Fruit fly (Drosophila melanogaster) whole organism, wandering third instar larva: ENCODE data around the gene CG9609.
A peak's percentile ranks its signal among the peaks of the same experiment; 100 is the strongest.

Experiments
- Abd-B ChIP-seq: fragments of >200 bp; optimal IDR thresholded peaks from 2 replicates; lab custom pipeline; 2017; ENCODE audit warnings: missing biosample characterization, missing genetic modification characterization
- CG9705 ChIP-seq: fragments of 200-800 bp; sonication (Bioruptor generic); optimal IDR thresholded peaks from 2 replicates; lab custom pipeline; 2018; ENCODE audit warnings: missing biosample characterization, mild to moderate bottlenecking, missing genetic modification characterization
- CrebA ChIP-seq: fragments of 200-800 bp; sonication (Bioruptor generic); optimal IDR thresholded peaks from 2 replicates; lab custom pipeline; 2016; ENCODE audit warnings: missing biosample characterization, mild to moderate bottlenecking, missing genetic modification characterization, borderline replicate concordance
- Dfd ChIP-seq: fragments of >200 bp; optimal IDR thresholded peaks from 2 replicates; lab custom pipeline; 2017; ENCODE audit warnings: missing biosample characterization, missing genetic modification characterization
- Dif ChIP-seq: fragments of 200-275, 200-300 bp; sonication (Bioruptor generic); optimal IDR thresholded peaks from 2 replicates; lab custom pipeline; 2018; ENCODE audit warnings: missing biosample characterization, missing genetic modification characterization; ENCODE audit not compliant: partially characterized antibody
- HLH106 ChIP-seq: fragments of 200-800 bp; optimal IDR thresholded peaks from 3 replicates; lab custom pipeline; 2019; ENCODE audit warnings: missing biosample characterization, mild to moderate bottlenecking, missing genetic modification characterization, moderate library complexity
- Hnf4 ChIP-seq: fragments of 200-800 bp; sonication (Bioruptor generic); optimal IDR thresholded peaks from 2 replicates; lab custom pipeline; 2016; ENCODE audit warnings: missing biosample characterization, mild to moderate bottlenecking, missing genetic modification characterization
- Hr83 ChIP-seq: fragments of 200-300 bp; sonication (Bioruptor generic); optimal IDR thresholded peaks from 2 replicates; lab custom pipeline; 2016; ENCODE audit warnings: missing biosample characterization, mild to moderate bottlenecking, missing genetic modification characterization, moderate library complexity; ENCODE audit not compliant: poor library complexity, severe bottlenecking
- Jra ChIP-seq: sonication (Bioruptor generic); optimal IDR thresholded peaks from 2 replicates; lab custom pipeline; 2016; ENCODE audit warnings: missing biosample characterization, missing genetic modification characterization
- Mio ChIP-seq: sonication (Bioruptor generic); optimal IDR thresholded peaks from 2 replicates; lab custom pipeline; 2016; ENCODE audit warnings: missing biosample characterization, missing genetic modification characterization
- N ChIP-seq: fragments of >200 bp; optimal IDR thresholded peaks from 2 replicates; lab custom pipeline; 2018; ENCODE audit warnings: missing biosample characterization, missing external identifiers, missing genetic modification characterization
- OdsH ChIP-seq: fragments of 200-800 bp; sonication (Bioruptor generic); optimal IDR thresholded peaks from 2 replicates; lab custom pipeline; 2016; ENCODE audit warnings: missing biosample characterization, mild to moderate bottlenecking, missing genetic modification characterization
- Rel ChIP-seq, 2 experiments: fragments of 200-800 bp; sonication (Bioruptor generic) in 1 of 2; optimal IDR thresholded peaks; 2 replicates in 1 of 2; 3 replicates in 1 of 2; lab custom pipeline; 2016 to 2019; ENCODE audit warnings: mild to moderate bottlenecking in 2 of 2, missing biosample characterization in 2 of 2, missing genetic modification characterization in 2 of 2, moderate library complexity in 1 of 2
- Vsx2 ChIP-seq: fragments of 200-300, 225-300 bp; sonication (Bioruptor generic); optimal IDR thresholded peaks from 2 replicates; lab custom pipeline; 2018; ENCODE audit warnings: missing biosample characterization, missing genetic modification characterization; ENCODE audit not compliant: partially characterized antibody
- br ChIP-seq: fragments of 200-800 bp; sonication (Bioruptor generic); optimal IDR thresholded peaks from 2 replicates; lab custom pipeline; 2016; ENCODE audit warnings: missing biosample characterization, missing genetic modification characterization
- brk ChIP-seq: fragments of 200-800 bp; sonication (Bioruptor generic); optimal IDR thresholded peaks from 2 replicates; lab custom pipeline; 2016; ENCODE audit warnings: missing biosample characterization, mild to moderate bottlenecking, missing genetic modification characterization
- dl ChIP-seq, 2 experiments: fragments of 175-275, 200-275 bp in 1 of 2; fragments of 200-275 bp in 1 of 2; sonication (Bioruptor generic); optimal IDR thresholded peaks; lab custom pipeline; 2018; ENCODE audit warnings: mild to moderate bottlenecking in 2 of 2, missing biosample characterization in 2 of 2, missing genetic modification characterization in 2 of 2, moderate library complexity in 2 of 2; ENCODE audit not compliant: partially characterized antibody in 2 of 2, insufficient read depth in 1 of 2
- dmrt93B ChIP-seq: fragments of 200-800 bp; sonication (Bioruptor generic); optimal IDR thresholded peaks from 2 replicates; lab custom pipeline; 2018; ENCODE audit warnings: missing biosample characterization, mild to moderate bottlenecking, missing genetic modification characterization
- ey ChIP-seq: fragments of 200-800 bp; sonication (Bioruptor generic); optimal IDR thresholded peaks from 2 replicates; lab custom pipeline; 2016; ENCODE audit warnings: missing biosample characterization, missing genetic modification characterization
- foxo ChIP-seq, 2 experiments: fragments of 200-800 bp; sonication (Bioruptor generic); optimal IDR thresholded peaks; 2 replicates in 1 of 2; 3 replicates in 1 of 2; lab custom pipeline; 2016 to 2017; ENCODE audit warnings: missing biosample characterization in 2 of 2, missing genetic modification characterization in 2 of 2
- fru ChIP-seq: fragments of 200-800 bp; sonication (Bioruptor generic); optimal IDR thresholded peaks from 3 replicates; lab custom pipeline; 2016; ENCODE audit warnings: missing biosample characterization, mild to moderate bottlenecking, missing genetic modification characterization
- h ChIP-seq: fragments of 200-800 bp; sonication (Bioruptor generic); optimal IDR thresholded peaks from 3 replicates; lab custom pipeline; 2016; ENCODE audit warnings: missing biosample characterization, mild to moderate bottlenecking, missing genetic modification characterization
- jim ChIP-seq: fragments of 175-275, 200-325 bp; sonication (Bioruptor generic); optimal IDR thresholded peaks from 2 replicates; lab custom pipeline; 2016; ENCODE audit warnings: missing biosample characterization, mild to moderate bottlenecking, missing genetic modification characterization
- lola ChIP-seq: fragments of >200 bp; optimal IDR thresholded peaks from 2 replicates; lab custom pipeline; 2017; ENCODE audit warnings: missing biosample characterization, missing genetic modification characterization
- pan ChIP-seq: fragments of >200 bp; optimal IDR thresholded peaks from 2 replicates; lab custom pipeline; 2017
- psq ChIP-seq: fragments of 200-800 bp; sonication (Bioruptor generic); optimal IDR thresholded peaks from 3 replicates; lab custom pipeline; 2017; ENCODE audit warnings: missing biosample characterization, mild to moderate bottlenecking, missing genetic modification characterization, moderate library complexity
- rgr ChIP-seq: fragments of 200-800 bp; sonication (Bioruptor generic); optimal IDR thresholded peaks from 3 replicates; lab custom pipeline; 2016; ENCODE audit warnings: missing biosample characterization, mild to moderate bottlenecking, missing genetic modification characterization
- sage ChIP-seq: fragments of 200-800 bp; sonication (Bioruptor generic); optimal IDR thresholded peaks from 2 replicates; lab custom pipeline; 2016; ENCODE audit warnings: missing biosample characterization, mild to moderate bottlenecking, missing genetic modification characterization
- sv ChIP-seq: fragments of 200-800 bp; sonication (Bioruptor generic); optimal IDR thresholded peaks from 3 replicates; lab custom pipeline; 2016; ENCODE audit warnings: missing biosample characterization, missing genetic modification characterization
- usp ChIP-seq: fragments of >200 bp; optimal IDR thresholded peaks from 2 replicates; lab custom pipeline; 2017; ENCODE audit warnings: missing biosample characterization, missing genetic modification characterization
- woc ChIP-seq: sonication (Bioruptor generic); optimal IDR thresholded peaks from 2 replicates; lab custom pipeline; 2016; ENCODE audit warnings: missing biosample characterization, mild to moderate bottlenecking, missing genetic modification characterization

Gene CG9609

DNA sequence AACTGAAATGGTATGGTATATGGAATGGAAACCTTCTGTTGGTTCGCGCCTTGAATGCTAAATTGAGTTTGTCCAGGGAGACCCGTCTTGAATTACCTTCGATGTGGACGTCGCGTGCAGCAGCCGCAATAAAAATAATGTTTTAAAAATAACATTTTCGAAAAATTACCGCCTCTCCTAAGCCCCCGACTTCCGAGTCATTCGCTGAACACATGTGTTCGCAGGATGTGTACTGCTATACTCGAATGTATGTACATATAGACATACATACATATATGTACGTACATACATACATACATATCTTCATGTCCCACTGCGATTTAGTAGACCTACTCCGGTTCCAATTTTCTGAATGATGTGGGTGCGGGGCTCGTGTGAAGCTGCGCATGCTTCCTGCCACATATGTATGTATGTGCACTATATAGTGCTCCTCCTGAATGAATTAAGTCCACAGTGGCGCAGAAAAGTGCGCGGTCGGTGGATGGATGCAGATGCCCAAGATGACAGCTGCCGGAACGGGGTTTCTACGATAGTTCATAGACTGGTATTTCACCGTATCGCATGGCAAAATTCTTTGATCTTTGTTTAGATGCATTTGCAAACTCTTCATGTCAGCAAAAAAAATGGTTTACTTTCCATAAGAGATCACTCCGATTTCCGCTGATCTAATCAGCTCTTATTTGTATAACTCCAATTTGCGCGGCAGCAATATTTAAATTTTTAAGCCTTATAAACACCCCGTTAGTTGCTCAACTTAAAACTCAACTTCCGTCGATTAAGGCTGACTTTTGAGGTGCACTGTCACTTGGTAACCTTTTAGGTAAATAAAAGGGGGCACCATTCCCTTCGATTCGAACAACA lies 12.4 kb downstream of the CG9609 start:
- TF ChIP-seq woc (GFP tag; lab: Kevin White, UChicago) (no peak), N (GFP tag; lab: Kevin White, UChicago) (no peak), Mio (no peak), psq (GFP tag; lab: Kevin White, UChicago) (no peak), Dfd (GFP tag; lab: Kevin White, UChicago) (no peak), Hnf4 (GFP tag; lab: Kevin White, UChicago) (no peak), dl (GFP tag; optimal IDR thresholded peaks at IDR 0.05; lab: Kevin White, UChicago; ENCODE audit: insufficient read depth in 1 of 2, partially characterized antibody in 2 of 2) (no peak)

DNA sequence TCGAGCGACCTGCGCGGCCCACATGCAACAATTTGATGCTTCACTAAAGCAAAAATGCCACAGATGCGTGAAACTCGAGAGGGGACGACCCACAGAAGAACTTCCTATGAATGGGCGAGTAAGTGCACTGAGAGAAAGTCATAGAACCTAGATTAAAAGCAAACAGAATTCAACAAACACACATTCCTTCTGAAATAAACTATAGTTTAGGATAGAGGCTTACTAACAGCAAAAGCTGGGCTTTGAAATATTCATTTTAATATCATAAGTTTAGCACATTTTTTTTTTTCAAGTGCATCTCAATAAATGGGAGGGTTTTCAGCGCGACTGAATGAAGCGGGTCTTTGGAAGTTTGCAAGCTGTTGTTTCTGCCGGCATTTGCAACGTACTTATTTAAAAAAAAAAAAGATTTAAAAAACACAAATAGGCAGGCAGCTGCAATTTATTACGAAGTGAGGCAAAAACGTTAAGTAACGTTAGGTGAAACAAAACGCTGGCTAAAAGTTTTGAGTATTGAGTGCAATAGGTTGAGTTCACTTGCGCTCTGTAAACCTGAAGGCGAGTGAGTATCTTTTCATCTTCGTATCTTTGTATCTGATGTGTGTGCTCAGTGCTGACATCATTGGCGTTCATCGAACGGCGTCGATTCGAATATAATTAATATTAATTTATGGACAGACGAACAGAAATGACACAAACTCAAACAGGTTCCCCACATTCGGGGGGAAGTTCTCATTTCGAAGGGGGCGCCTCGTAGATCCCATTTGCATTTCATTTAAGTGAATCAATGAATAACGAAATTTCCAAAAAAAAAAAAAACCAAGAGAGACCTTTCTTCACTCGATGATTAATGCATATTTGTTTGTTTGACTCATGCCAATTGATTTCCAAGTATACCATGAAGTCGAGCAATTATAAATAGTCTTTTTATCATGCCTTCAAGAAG lies 13.7 kb downstream of the CG9609 start:
- TF ChIP-seq br (GFP tag; lab: Kevin White, UChicago): peak; percentile 19
- TF ChIP-seq dmrt93B: peak; percentile 9
- peak; percentile 12 for TF ChIP-seq sv
- no peak for TF ChIP-seq brk
- peak; percentile 6 for TF ChIP-seq rgr (GFP tag; lab: Kevin White, UChicago)
- peak; percentile 32 for TF ChIP-seq ey (GFP tag; lab: Kevin White, UChicago)
- peak in 1 of 2 experiments; percentile 63 for TF ChIP-seq foxo (GFP tag; optimal IDR thresholded peaks at IDR 0.05; lab: Kevin White, UChicago)
- TF ChIP-seq HLH106 (tag; lab: Kevin White, UChicago): peak; percentile 47
- no peak for TF ChIP-seq jim (GFP tag; lab: Kevin White, UChicago)
- TF ChIP-seq h (GFP tag; lab: Kevin White, UChicago): peak; percentile 66
- TF ChIP-seq fru: peak; percentile 67
- TF ChIP-seq woc (GFP tag; lab: Kevin White, UChicago): peak; percentile 35
- TF ChIP-seq lola (GFP tag; lab: Kevin White, UChicago): no peak

DNA sequence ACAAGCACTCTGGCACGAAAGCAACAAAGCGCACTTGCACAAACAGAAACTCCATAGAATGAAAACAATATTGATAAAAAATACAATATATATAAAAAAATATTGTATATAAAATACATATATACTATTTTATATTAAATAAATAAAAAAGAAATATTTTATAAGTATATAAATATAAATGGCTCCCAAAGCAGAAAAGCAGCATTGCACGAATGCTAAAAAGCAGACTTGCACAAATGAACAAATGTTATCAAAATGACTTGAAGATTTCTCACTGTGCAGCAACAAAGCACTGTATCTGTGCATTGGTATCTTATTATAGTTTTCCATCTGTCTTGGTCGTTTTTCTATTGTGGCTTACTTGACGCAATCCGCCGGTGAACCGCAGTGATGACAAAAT lies 18.0 kb downstream of the CG9609 start:
- TF ChIP-seq Abd-B (GFP tag; lab: Kevin White, UChicago): no peak
- no peak for TF ChIP-seq dmrt93B
- TF ChIP-seq Hr83: no peak
- no peak for TF ChIP-seq sv
- TF ChIP-seq sage: no peak
- no peak for TF ChIP-seq CG9705 (GFP tag; lab: Kevin White, UChicago)
- TF ChIP-seq psq (GFP tag; lab: Kevin White, UChicago): no peak
- TF ChIP-seq OdsH: no peak
- no peak for TF ChIP-seq Dif (GFP tag; lab: Kevin White, UChicago)
- no peak for TF ChIP-seq dl (GFP tag; optimal IDR thresholded peaks at IDR 0.05; lab: Kevin White, UChicago; ENCODE audit: insufficient read depth in 1 of 2, partially characterized antibody in 2 of 2)
- no peak for TF ChIP-seq pan (lab: Kevin White, UChicago)
- no peak for TF ChIP-seq Jra (GFP tag; lab: Kevin White, UChicago)

DNA sequence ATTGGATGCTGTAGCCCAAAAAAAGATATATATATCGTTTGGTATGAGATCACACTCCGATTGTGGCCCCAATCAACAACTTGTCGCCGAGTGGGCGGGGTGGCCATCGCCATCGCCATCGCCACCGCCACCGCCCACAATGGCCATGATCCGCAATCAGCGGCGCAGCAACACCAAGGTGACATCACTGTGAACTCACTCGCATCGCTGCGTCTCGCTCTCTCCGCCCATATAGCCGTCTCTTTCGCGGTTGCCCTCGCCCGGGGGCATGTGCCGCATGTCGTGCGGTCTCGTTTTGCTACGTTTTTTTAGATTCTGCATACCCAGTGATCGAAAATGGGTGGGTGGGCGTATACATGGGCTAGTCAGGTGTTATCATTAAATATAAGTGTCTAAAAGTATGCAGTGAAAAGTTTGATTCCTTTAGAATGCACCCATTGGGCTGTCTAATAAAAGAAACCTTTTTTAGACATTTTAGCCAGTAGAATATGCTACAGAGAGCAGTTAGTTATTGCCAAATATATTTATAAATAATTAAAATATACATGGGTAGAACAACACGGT lies 19.9 kb downstream of the CG9609 start:
- TF ChIP-seq Abd-B (GFP tag; lab: Kevin White, UChicago): no peak
- no peak for TF ChIP-seq Rel (GFP tag; optimal IDR thresholded peaks at IDR 0.05; lab: Kevin White, UChicago)
- TF ChIP-seq Rel (tag; optimal IDR thresholded peaks at IDR 0.05; lab: Kevin White, UChicago): no peak
- no peak for TF ChIP-seq brk
- no peak for TF ChIP-seq CrebA (GFP tag; lab: Kevin White, UChicago)
- TF ChIP-seq foxo (GFP tag; optimal IDR thresholded peaks at IDR 0.05; lab: Kevin White, UChicago): no peak
- TF ChIP-seq Dif (GFP tag; lab: Kevin White, UChicago): no peak
- TF ChIP-seq Vsx2 (GFP tag; lab: Kevin White, UChicago): no peak
- TF ChIP-seq psq (GFP tag; lab: Kevin White, UChicago): no peak
- no peak for TF ChIP-seq h (GFP tag; lab: Kevin White, UChicago)
- TF ChIP-seq Jra (GFP tag; lab: Kevin White, UChicago): no peak
- TF ChIP-seq CG9705 (GFP tag; lab: Kevin White, UChicago): no peak
- no peak for TF ChIP-seq Dfd (GFP tag; lab: Kevin White, UChicago)
- no peak for TF ChIP-seq jim (GFP tag; lab: Kevin White, UChicago)
- no peak for TF ChIP-seq dl (GFP tag; optimal IDR thresholded peaks at IDR 0.05; lab: Kevin White, UChicago; ENCODE audit: insufficient read depth in 1 of 2, partially characterized antibody in 2 of 2)
- no peak for TF ChIP-seq usp (GFP tag; lab: Kevin White, UChicago)
- no peak for TF ChIP-seq HLH106 (tag; lab: Kevin White, UChicago)
- TF ChIP-seq, all 38 proteins: peak for 0
